Fruit fly (Drosophila melanogaster): ENCODE results near the gene Tango14.
A peak's percentile ranks its signal among the peaks of the same experiment; 100 is the strongest.

The Tango14 gene

DNA sequence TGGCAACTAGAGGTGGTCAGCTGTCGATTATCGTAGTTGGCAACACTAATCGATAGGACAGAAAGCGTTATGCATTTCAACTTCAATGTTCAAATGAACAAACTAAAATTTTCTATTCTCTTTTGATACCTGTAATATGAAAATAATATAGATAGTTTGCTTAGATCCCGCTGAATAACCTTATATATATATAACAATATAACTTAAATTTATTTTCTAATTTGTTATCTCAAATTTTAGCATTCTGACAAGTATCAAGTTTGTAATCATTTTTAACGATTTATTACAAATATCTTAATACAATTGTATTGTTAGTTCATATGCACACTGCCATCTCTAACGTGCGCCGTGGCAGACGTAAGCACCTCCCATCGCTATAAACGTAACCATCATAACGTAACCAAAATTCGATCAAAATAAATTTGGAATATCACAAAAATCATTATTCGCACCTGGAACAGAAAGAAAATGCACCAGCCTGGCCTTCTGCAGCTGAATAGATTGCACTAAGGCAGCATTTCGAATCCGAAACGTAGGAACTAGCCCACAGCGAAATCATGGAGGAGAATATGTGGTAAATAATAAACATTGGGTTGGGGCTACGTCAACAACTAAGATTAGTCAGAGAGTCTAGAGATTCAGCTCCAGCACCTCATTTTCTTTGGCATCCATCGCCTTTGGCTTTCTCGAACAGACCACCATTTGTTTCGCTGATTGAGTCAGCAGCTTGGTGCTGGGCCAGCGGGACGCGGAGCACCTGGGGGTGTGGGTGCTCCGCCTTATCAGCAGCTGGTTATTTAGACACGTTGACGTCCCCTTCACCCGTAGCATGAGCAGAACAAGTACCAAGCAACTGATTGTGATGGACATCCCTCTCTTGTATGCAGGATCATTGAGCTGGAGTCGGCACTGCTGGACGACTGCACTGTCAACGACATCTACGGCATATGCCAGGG lies 29.3 kb upstream of the Tango14 start, which contains the start of the genes Pino and TBC1D23 (continued):
- TF ChIP-seq Opbp (GFP tag; IDR thresholded peaks at IDR 0.05; ENCODE audit: partially characterized antibody) (peak; percentile 52; the same call in 2 of the 3 replicates), slou (GFP tag; optimal IDR thresholded peaks at IDR 0.05) (peak; percentile 41), CG34422 (GFP tag; IDR thresholded peaks at IDR 0.05) (peak; percentile 37; the same call in 2 of the 3 replicates), tna (GFP tag; IDR thresholded peaks at IDR 0.05; ENCODE audit: partially characterized antibody) (no peak), inv (GFP tag; IDR thresholded peaks at IDR 0.05; ENCODE audit: partially characterized antibody) (peak; percentile 53), Optix (GFP tag; IDR thresholded peaks at IDR 0.05) (no peak), slbo (GFP tag; IDR thresholded peaks at IDR 0.05) (peak; percentile 86), CG11695 (GFP tag; IDR thresholded peaks at IDR 0.05) (peak; percentile 69), CG34224 (GFP tag; IDR thresholded peaks at IDR 0.05; ENCODE audit: partially characterized antibody) (peak; percentile 52; the same call in 1 of the 3 replicates), caup (GFP tag; optimal IDR thresholded peaks at IDR 0.05; ENCODE audit: severe bottlenecking) (peak; percentile 45), Ssrp (tag; optimal IDR thresholded peaks at IDR 0.05) (peak; percentile 76), CG7987 (GFP tag; optimal IDR thresholded peaks at IDR 0.05) (no peak), CG18262 (tag; optimal IDR thresholded peaks at IDR 0.05) (peak; percentile 74), CG7839 (tag; optimal IDR thresholded peaks at IDR 0.05) (peak; percentile 79), fu2 (GFP tag; optimal IDR thresholded peaks at IDR 0.05) (peak; percentile 9), trh (GFP tag; optimal IDR thresholded peaks at IDR 0.05) (peak; percentile 28), Ravus (GFP tag; IDR thresholded peaks at IDR 0.05) (no peak; the same call in 1 of the 2 replicates), aop (GFP tag; IDR thresholded peaks at IDR 0.05) (no peak), CG30431 (GFP tag; optimal IDR thresholded peaks at IDR 0.05) (peak; percentile 48), ash1 (GFP tag; optimal IDR thresholded peaks at IDR 0.05) (no peak), CG6272 (GFP tag; IDR thresholded peaks at IDR 0.05) (peak; percentile 65), kni (GFP tag; optimal IDR thresholded peaks at IDR 0.05) (no peak), CG3407 (GFP tag; optimal IDR thresholded peaks at IDR 0.05) (peak; percentile 2), Taf1 (GFP tag; IDR thresholded peaks at IDR 0.05) (0 out of 2 replicates have a peak, but pooled peaks have one; percentile 42), CG42726 (GFP tag; IDR thresholded peaks at IDR 0.05; ENCODE audit: partially characterized antibody) (no peak), CG3995 (GFP tag; optimal IDR thresholded peaks at IDR 0.05) (peak; percentile 31), CG12659 (GFP tag; optimal IDR thresholded peaks at IDR 0.05) (peak; percentile 76), Jarid2 (GFP tag; optimal IDR thresholded peaks at IDR 0.05) (no peak), CG7556 (GFP tag; optimal IDR thresholded peaks at IDR 0.05) (peak; percentile 71), HmgZ (tag; optimal IDR thresholded peaks at IDR 0.05) (peak; percentile 20), grau (tag; optimal IDR thresholded peaks at IDR 0.05) (peak; percentile 80), ewg (GFP tag; optimal IDR thresholded peaks at IDR 0.05) (peak; percentile 32), hb (GFP tag; IDR thresholded peaks at IDR 0.05; ENCODE audit: partially characterized antibody) (0 out of 3 replicates have a peak, but pooled peaks have one; percentile 45), CG3163 (GFP tag; optimal IDR thresholded peaks at IDR 0.05) (no peak), sug (tag; optimal IDR thresholded peaks at IDR 0.05) (peak; percentile 83), CG8924 (tag; optimal IDR thresholded peaks at IDR 0.05) (peak; percentile 80), CG10462 (GFP tag; optimal IDR thresholded peaks at IDR 0.05) (peak; percentile 53), sim (GFP tag; IDR thresholded peaks at IDR 0.05) (no peak), unpg (GFP tag; optimal IDR thresholded peaks at IDR 0.05) (peak; percentile 59), pzg (GFP tag; optimal IDR thresholded peaks at IDR 0.05) (peak; percentile 39), CG32772 (GFP tag; IDR thresholded peaks at IDR 0.05) (peak; percentile 56), lmd (GFP tag; IDR thresholded peaks at IDR 0.05) (peak; percentile 73), Nf-YC (tag; optimal IDR thresholded peaks at IDR 0.05) (peak; percentile 67), CG17361 (GFP tag; IDR thresholded peaks at IDR 0.05) (peak; percentile 85), CG16779 (GFP tag; IDR thresholded peaks at IDR 0.05) (no peak), fd102C (GFP tag; optimal IDR thresholded peaks at IDR 0.05) (no peak), sima (GFP tag; optimal IDR thresholded peaks at IDR 0.05) (no peak)
